Fruit fly (Drosophila melanogaster): ENCODE results near the gene MnM.

Gene MnM

dm6 chr3L:3165399-3165798, 13.0 kb downstream of the MnM start:
- no peak for TF ChIP-seq CG15269 (tag; optimal IDR thresholded peaks at IDR 0.05)
- TF ChIP-seq CG34376 (GFP tag; optimal IDR thresholded peaks at IDR 0.05) = peak; percentile 26
- TF ChIP-seq CG2129 (GFP tag; IDR thresholded peaks at IDR 0.05; ENCODE audit: partially characterized antibody) = no peak
- no peak for TF ChIP-seq CG7357 (GFP tag; IDR thresholded peaks at IDR 0.05)
- no peak for TF ChIP-seq sima (GFP tag; optimal IDR thresholded peaks at IDR 0.05)
- no peak for TF ChIP-seq klu (GFP tag; IDR thresholded peaks at IDR 0.05)
- no peak for TF ChIP-seq gfzf (GFP tag; optimal IDR thresholded peaks at IDR 0.05)
- TF ChIP-seq CG7839 (tag; optimal IDR thresholded peaks at IDR 0.05) = no peak
- TF ChIP-seq Atf6 (GFP tag; IDR thresholded peaks at IDR 0.05) = no peak
- TF ChIP-seq twi (tag; optimal IDR thresholded peaks at IDR 0.05) = peak; percentile 56
- TF ChIP-seq CG4617 (GFP tag; optimal IDR thresholded peaks at IDR 0.05; ENCODE audit: borderline replicate concordance) = no peak
- no peak for TF ChIP-seq sisA (GFP tag; IDR thresholded peaks at IDR 0.05)
- no peak for TF ChIP-seq CG17359 (tag; optimal IDR thresholded peaks at IDR 0.05)
- 0 out of 3 replicates have a peak, but pooled peaks have one; percentile 29 for TF ChIP-seq sr (GFP tag; IDR thresholded peaks at IDR 0.05)
- no peak for TF ChIP-seq Sry-δ (GFP tag; optimal IDR thresholded peaks at IDR 0.05)
- TF ChIP-seq CG10565 (GFP tag; optimal IDR thresholded peaks at IDR 0.05) = no peak
- no peak for TF ChIP-seq fd64A (GFP tag; optimal IDR thresholded peaks at IDR 0.05)
- TF ChIP-seq CG9817 (tag; optimal IDR thresholded peaks at IDR 0.05) = no peak
- no peak for TF ChIP-seq tio (GFP tag; optimal IDR thresholded peaks at IDR 0.05)
- no peak for TF ChIP-seq lmd (GFP tag; IDR thresholded peaks at IDR 0.05)
- no peak for TF ChIP-seq D19B (GFP tag; optimal IDR thresholded peaks at IDR 0.05)
- no peak for TF ChIP-seq HLH3B (GFP tag; IDR thresholded peaks at IDR 0.05)
- TF ChIP-seq CG13296 (GFP tag; optimal IDR thresholded peaks at IDR 0.05) = no peak
- TF ChIP-seq crol (GFP tag; IDR thresholded peaks at IDR 0.05) = peak; percentile 66
- no peak for TF ChIP-seq bsh (GFP tag; optimal IDR thresholded peaks at IDR 0.05)
- no peak for TF ChIP-seq fu2 (GFP tag; optimal IDR thresholded peaks at IDR 0.05)
- 0 out of 2 replicates have a peak, but pooled peaks have one; percentile 9 for TF ChIP-seq rib (GFP tag; IDR thresholded peaks at IDR 0.05)
- no peak for TF ChIP-seq CG13123 (GFP tag; optimal IDR thresholded peaks at IDR 0.05)
- TF ChIP-seq Six4 (GFP tag; optimal IDR thresholded peaks at IDR 0.05) = no peak
- no peak for TF ChIP-seq CG12155 (GFP tag; optimal IDR thresholded peaks at IDR 0.05)
- TF ChIP-seq chm (GFP tag; IDR thresholded peaks at IDR 0.05) = no peak
- TF ChIP-seq CG15011 (GFP tag; optimal IDR thresholded peaks at IDR 0.05) = no peak
- no peak for TF ChIP-seq CG14965 (GFP tag; optimal IDR thresholded peaks at IDR 0.05; ENCODE audit: borderline replicate concordance)
- no peak for TF ChIP-seq danr (GFP tag; IDR thresholded peaks at IDR 0.05)
- TF ChIP-seq CG9797 (GFP tag; optimal IDR thresholded peaks at IDR 0.05) = no peak
- no peak for TF ChIP-seq Camta (GFP tag; optimal IDR thresholded peaks at IDR 0.05)
- no peak for TF ChIP-seq CG11696 (GFP tag; IDR thresholded peaks at IDR 0.05)
- no peak for TF ChIP-seq HmgZ (tag; optimal IDR thresholded peaks at IDR 0.05)
- TF ChIP-seq CG12769 (tag; optimal IDR thresholded peaks at IDR 0.05) = no peak
- TF ChIP-seq lab (GFP tag; optimal IDR thresholded peaks at IDR 0.05) = no peak
- TF ChIP-seq CG4360 (GFP tag; IDR thresholded peaks at IDR 0.05) = no peak
- no peak for TF ChIP-seq CG5245 (GFP tag; optimal IDR thresholded peaks at IDR 0.05)
- no peak for TF ChIP-seq hth (optimal IDR thresholded peaks at IDR 0.05)
- no peak for TF ChIP-seq HLHmδ (GFP tag; optimal IDR thresholded peaks at IDR 0.05)
- peak; percentile 85 for TF ChIP-seq CG3065 (GFP tag; optimal IDR thresholded peaks at IDR 0.05)
- TF ChIP-seq CG11560 (tag; IDR thresholded peaks at IDR 0.05) = no peak
- TF ChIP-seq CG17385 (GFP tag; optimal IDR thresholded peaks at IDR 0.05) = no peak
- TF ChIP-seq Stat92E (GFP tag; optimal IDR thresholded peaks at IDR 0.05) = no peak
- no peak for TF ChIP-seq chif (GFP tag; optimal IDR thresholded peaks at IDR 0.05)
- TF ChIP-seq CG17612 (GFP tag; IDR thresholded peaks at IDR 0.05) = no peak
- TF ChIP-seq ase (GFP tag; IDR thresholded peaks at IDR 0.05) = no peak
- peak; percentile 52 for TF ChIP-seq ftz-f1 (GFP tag; optimal IDR thresholded peaks at IDR 0.05)
